Fruit fly (Drosophila melanogaster) whole organism, embryonic: Measurements from ENCODE around the gene Actn.

Experiments used
- Adf1 ChIP-seq: fragments of 200-800 bp; sonication (Bioruptor generic); IDR thresholded peaks from 2 replicates; pipeline ENCODE4 v1.3.6; 2022; ENCODE audit warnings: missing biosample characterization, missing genetic modification characterization
- CG10321 ChIP-seq: fragments of 200-800 bp; sonication (Bioruptor generic); IDR thresholded peaks from 2 replicates; pipeline ENCODE4 v1.3.6; 2022; ENCODE audit warnings: missing biosample characterization, missing genetic modification characterization
- CG10462 ChIP-seq: fragments of 200-800 bp; sonication (Bioruptor generic); optimal IDR thresholded peaks from 2 replicates; lab custom pipeline; 2016; ENCODE audit warnings: missing biosample characterization, missing genetic modification characterization
- CG10543 ChIP-seq: fragments of 200-800 bp; sonication (Bioruptor generic); optimal IDR thresholded peaks from 3 replicates; lab custom pipeline; 2017; ENCODE audit warnings: missing biosample characterization, mild to moderate bottlenecking, missing genetic modification characterization, moderate library complexity
- CG12391 ChIP-seq: fragments of 200-800 bp; sonication (Bioruptor generic); optimal IDR thresholded peaks from 3 replicates; lab custom pipeline; 2018; ENCODE audit warnings: missing biosample characterization, mild to moderate bottlenecking, missing genetic modification characterization, moderate library complexity
- CG12769 ChIP-seq: fragments of 200-800 bp; sonication (Bioruptor generic); optimal IDR thresholded peaks from 2 replicates; lab custom pipeline; 2019; ENCODE audit warnings: missing biosample characterization, mild to moderate bottlenecking, missing genetic modification characterization, moderate library complexity
- CG15269 ChIP-seq: fragments of 200-800 bp; sonication (Bioruptor generic); optimal IDR thresholded peaks from 2 replicates; lab custom pipeline; 2018; ENCODE audit warnings: missing biosample characterization, mild to moderate bottlenecking, missing genetic modification characterization, moderate library complexity
- CG1602 ChIP-seq: fragments of 200-800 bp; sonication (Bioruptor generic); optimal IDR thresholded peaks from 3 replicates; lab custom pipeline; 2016; ENCODE audit warnings: missing biosample characterization, missing genetic modification characterization
- CG1647 ChIP-seq: fragments of 200-800 bp; sonication (Bioruptor generic); optimal IDR thresholded peaks from 3 replicates; lab custom pipeline; 2016; ENCODE audit warnings: missing biosample characterization, missing genetic modification characterization
- CG17385 ChIP-seq: fragments of 200-800 bp; sonication (Bioruptor generic); optimal IDR thresholded peaks from 3 replicates; lab custom pipeline; 2018; ENCODE audit warnings: missing biosample characterization, mild to moderate bottlenecking, missing genetic modification characterization
- CG18764 ChIP-seq: fragments of 200-800 bp; sonication (Bioruptor generic); optimal IDR thresholded peaks from 3 replicates; lab custom pipeline; 2016; ENCODE audit warnings: missing biosample characterization, missing genetic modification characterization
- CG2875 ChIP-seq: fragments of 200-800 bp; sonication (Bioruptor generic); optimal IDR thresholded peaks from 2 replicates; lab custom pipeline; 2017; ENCODE audit warnings: missing biosample characterization, mild to moderate bottlenecking, missing genetic modification characterization, missing genetic modification reagents
- CG5180 ChIP-seq: fragments of 200-800 bp; sonication (Bioruptor generic); optimal IDR thresholded peaks from 3 replicates; lab custom pipeline; 2017; ENCODE audit warnings: missing biosample characterization, missing genetic modification characterization, mild to moderate bottlenecking, moderate library complexity, missing genetic modification reagents
- CG6175 ChIP-seq: fragments of 200-800 bp; sonication (Bioruptor generic); IDR thresholded peaks from 3 replicates; pipeline ENCODE4 v1.3.6; 2022; ENCODE audit warnings: missing biosample characterization, missing genetic modification characterization
- CG6689 ChIP-seq: fragments of 200-800 bp; sonication (Bioruptor generic); IDR thresholded peaks from 2 replicates; pipeline ENCODE4 v1.3.6; 2022; ENCODE audit warnings: missing biosample characterization, missing genetic modification characterization
- CG7839 ChIP-seq: fragments of 200-800 bp; sonication (Bioruptor generic); optimal IDR thresholded peaks from 3 replicates; lab custom pipeline; 2018; ENCODE audit warnings: missing biosample characterization, mild to moderate bottlenecking, missing genetic modification characterization, moderate library complexity
- CG7987 ChIP-seq: fragments of 200-800 bp; sonication (Bioruptor generic); optimal IDR thresholded peaks from 2 replicates; lab custom pipeline; 2018; ENCODE audit warnings: missing biosample characterization, mild to moderate bottlenecking, missing genetic modification characterization, moderate library complexity
- CG8290 ChIP-seq, 3 experiments: fragments of 200-800 bp; sonication (Bioruptor generic); optimal IDR thresholded peaks; 2 replicates each; lab custom pipeline; 2016 to 2019; ENCODE audit warnings: missing biosample characterization in 3 of 3, missing genetic modification characterization in 3 of 3, mild to moderate bottlenecking in 2 of 3, moderate library complexity in 1 of 3
- CG9609 ChIP-seq: fragments of 200-800 bp; sonication (Bioruptor generic); optimal IDR thresholded peaks from 3 replicates; lab custom pipeline; 2016; ENCODE audit warnings: missing biosample characterization, missing genetic modification characterization
- CG9817 ChIP-seq: fragments of 200-800 bp; sonication (Bioruptor generic); optimal IDR thresholded peaks from 2 replicates; lab custom pipeline; 2018; ENCODE audit warnings: missing biosample characterization, mild to moderate bottlenecking, missing genetic modification characterization, moderate library complexity
- Deaf1 ChIP-seq: fragments of 200-800 bp; optimal IDR thresholded peaks from 3 replicates; lab custom pipeline; 2019; ENCODE audit warnings: missing biosample characterization, mild to moderate bottlenecking, missing genetic modification characterization, moderate library complexity
- Dfd ChIP-seq, 2 experiments: fragments of >200 bp; optimal IDR thresholded peaks; 2 replicates each; lab custom pipeline; 2017; ENCODE audit warnings: missing biosample characterization in 2 of 2, missing genetic modification characterization in 2 of 2
- Jarid2 ChIP-seq: fragments of 200-800 bp; sonication (Bioruptor generic); optimal IDR thresholded peaks from 3 replicates; lab custom pipeline; 2017; ENCODE audit warnings: mild to moderate bottlenecking, missing biosample characterization, missing genetic modification reagents, missing genetic modification characterization
- Nf-YA ChIP-seq: fragments of 200-800 bp; sonication (Bioruptor generic); IDR thresholded peaks from 2 replicates; pipeline ENCODE4 v1.3.6; 2022; ENCODE audit warnings: missing biosample characterization, missing genetic modification characterization
- Oli ChIP-seq: fragments of 200-800 bp; sonication (Bioruptor generic); optimal IDR thresholded peaks from 2 replicates; lab custom pipeline; 2018; ENCODE audit warnings: missing biosample characterization, mild to moderate bottlenecking, missing genetic modification characterization, moderate library complexity
- Opbp ChIP-seq: fragments of 200-800 bp; sonication (Bioruptor generic); IDR thresholded peaks from 3 replicates; pipeline ENCODE4 v1.3.6; 2022; ENCODE audit warnings: missing biosample characterization, missing genetic modification characterization; ENCODE audit not compliant: partially characterized antibody
- Pdp1 ChIP-seq, 2 experiments: fragments of 200-800 bp; sonication (Bioruptor generic); optimal IDR thresholded peaks; 3 replicates each; lab custom pipeline; 2016; ENCODE audit warnings: missing biosample characterization in 2 of 2, missing genetic modification characterization in 2 of 2, mild to moderate bottlenecking in 1 of 2, moderate library complexity in 1 of 2
- Rfx ChIP-seq: fragments of 200-800 bp; sonication (Bioruptor generic); IDR thresholded peaks from 2 replicates; pipeline ENCODE4 v1.3.6; 2022; ENCODE audit warnings: missing biosample characterization, missing genetic modification characterization
- Spps ChIP-seq: fragments of 200-800 bp; sonication (Bioruptor generic); optimal IDR thresholded peaks from 2 replicates; lab custom pipeline; 2018; ENCODE audit warnings: missing biosample characterization, mild to moderate bottlenecking, missing genetic modification characterization
- ato ChIP-seq: fragments of 200-800 bp; sonication (Bioruptor generic); IDR thresholded peaks from 2 replicates; pipeline ENCODE4 v1.3.6; 2022; ENCODE audit warnings: missing biosample characterization, missing genetic modification characterization; ENCODE audit not compliant: partially characterized antibody
- bowl ChIP-seq: fragments of 200-800 bp; sonication (Bioruptor generic); IDR thresholded peaks from 2 replicates; pipeline ENCODE4 v1.3.6; 2022; ENCODE audit warnings: missing biosample characterization, missing genetic modification characterization
- cg ChIP-seq: fragments of 200-800 bp; sonication (Bioruptor generic); optimal IDR thresholded peaks from 3 replicates; lab custom pipeline; 2019; ENCODE audit warnings: missing biosample characterization, mild to moderate bottlenecking, missing genetic modification characterization, moderate library complexity
- chif ChIP-seq, 2 experiments: fragments of 200-800 bp; sonication (Bioruptor generic); optimal IDR thresholded peaks; 3 replicates each; lab custom pipeline; 2016; ENCODE audit warnings: missing biosample characterization in 2 of 2, missing genetic modification characterization in 2 of 2
- chinmo ChIP-seq: fragments of 200-800 bp; sonication (Bioruptor generic); IDR thresholded peaks from 4 replicates; pipeline ENCODE4 v1.3.6; 2022; ENCODE audit warnings: missing biosample characterization, missing genetic modification characterization; ENCODE audit not compliant: partially characterized antibody
- chm ChIP-seq: fragments of 200-800 bp; sonication (Bioruptor generic); IDR thresholded peaks from 2 replicates; pipeline ENCODE4 v1.3.6; 2022; ENCODE audit warnings: missing biosample characterization, missing genetic modification characterization
- crc ChIP-seq: fragments of 200-800 bp; sonication (Bioruptor generic); optimal IDR thresholded peaks from 2 replicates; lab custom pipeline; 2016; ENCODE audit warnings: missing biosample characterization, missing genetic modification characterization
- crol ChIP-seq: fragments of 200-800 bp; sonication (Bioruptor generic); IDR thresholded peaks from 2 replicates; pipeline ENCODE4 v1.3.6; 2022; ENCODE audit warnings: missing biosample characterization, missing genetic modification characterization
- cwo ChIP-seq: fragments of 200-800 bp; sonication (Bioruptor generic); optimal IDR thresholded peaks from 3 replicates; lab custom pipeline; 2017; ENCODE audit warnings: missing biosample characterization, missing genetic modification characterization, mild to moderate bottlenecking, moderate library complexity, missing genetic modification reagents
- kni ChIP-seq: fragments of 200-800 bp; sonication (Bioruptor generic); optimal IDR thresholded peaks from 3 replicates; lab custom pipeline; 2017; ENCODE audit warnings: mild to moderate bottlenecking, missing biosample characterization, missing genetic modification reagents, missing genetic modification characterization
- mld ChIP-seq: fragments of 200-800 bp; sonication (Bioruptor generic); IDR thresholded peaks from 3 replicates; pipeline ENCODE4 v1.3.6; 2022; ENCODE audit warnings: missing biosample characterization, missing genetic modification characterization; ENCODE audit not compliant: partially characterized antibody
- odd ChIP-seq: fragments of 200-800 bp; sonication (Bioruptor generic); optimal IDR thresholded peaks from 2 replicates; lab custom pipeline; 2017; ENCODE audit warnings: missing biosample characterization, mild to moderate bottlenecking, missing genetic modification characterization
- phol ChIP-seq: fragments of 200-800 bp; sonication (Bioruptor generic); optimal IDR thresholded peaks from 3 replicates; lab custom pipeline; 2018; ENCODE audit warnings: missing biosample characterization, mild to moderate bottlenecking, missing genetic modification characterization, moderate library complexity
- psq ChIP-seq: fragments of 200-800 bp; sonication (Bioruptor generic); optimal IDR thresholded peaks from 2 replicates; lab custom pipeline; 2017; ENCODE audit warnings: missing biosample characterization, missing genetic modification characterization
- sd ChIP-seq: fragments of 200-800 bp; sonication (Bioruptor generic); optimal IDR thresholded peaks from 3 replicates; lab custom pipeline; 2018; ENCODE audit warnings: missing biosample characterization, mild to moderate bottlenecking, missing genetic modification characterization, moderate library complexity
- sens-2 ChIP-seq: fragments of 200-800 bp; sonication (Bioruptor generic); IDR thresholded peaks from 2 replicates; pipeline ENCODE4 v1.3.6; 2022; ENCODE audit warnings: missing biosample characterization, missing genetic modification characterization
- shn ChIP-seq: fragments of 200-800 bp; sonication (Bioruptor generic); optimal IDR thresholded peaks from 3 replicates; lab custom pipeline; 2016; ENCODE audit warnings: missing biosample characterization, missing genetic modification characterization
- so ChIP-seq: fragments of 200-800 bp; sonication (Bioruptor generic); IDR thresholded peaks from 3 replicates; pipeline ENCODE4 v1.3.6; 2022; ENCODE audit warnings: missing biosample characterization, missing genetic modification characterization
- tx ChIP-seq: fragments of 200-800 bp; sonication (Bioruptor generic); optimal IDR thresholded peaks from 2 replicates; lab custom pipeline; 2016; ENCODE audit warnings: missing biosample characterization, missing genetic modification characterization

Gene Actn

dm6 chrX:2036383-2036782 lies 5.7 kb downstream of the Actn start (continued):
- TF ChIP-seq sens-2 (GFP tag; lab: Robert Waterston, UW): 0 out of 2 replicates have a peak, but pooled peaks have one; percentile 18
- TF ChIP-seq sd (tag; lab: Kevin White, UChicago): peak; percentile 37
- no peak for TF ChIP-seq CG15269 (tag; lab: Kevin White, UChicago)
- peak; percentile 74 for TF ChIP-seq CG5180 (GFP tag; lab: Kevin White, UChicago)
- peak; percentile 32 for TF ChIP-seq cg (GFP tag; lab: Kevin White, UChicago)
- no peak for TF ChIP-seq CG8290 (GFP tag; optimal IDR thresholded peaks at IDR 0.05; lab: Kevin White, UChicago)
- TF ChIP-seq CG8290 (tag; optimal IDR thresholded peaks at IDR 0.05; lab: Kevin White, UChicago): peak in 1 of 2 experiments; percentile 56
- TF ChIP-seq chm (GFP tag; lab: Robert Waterston, UW): peak; percentile 43; the same call in 1 of the 2 replicates
- TF ChIP-seq CG6175 (GFP tag; lab: Robert Waterston, UW): peak; percentile 52; the same call in 1 of the 3 replicates
- TF ChIP-seq Adf1 (GFP tag; lab: Robert Waterston, UW): peak; percentile 95
- TF ChIP-seq crol (GFP tag; lab: Robert Waterston, UW): peak; percentile 94
- TF ChIP-seq CG7987 (GFP tag; lab: Kevin White, UChicago): no peak
- TF ChIP-seq Rfx (GFP tag; lab: Robert Waterston, UW): peak; percentile 19
- TF ChIP-seq CG17385 (GFP tag; lab: Kevin White, UChicago): peak; percentile 32
- TF ChIP-seq kni (GFP tag; lab: Kevin White, UChicago): peak; percentile 69
- peak; percentile 76 for TF ChIP-seq Jarid2 (GFP tag; lab: Kevin White, UChicago)
- peak; percentile 13 for TF ChIP-seq CG2875 (GFP tag; lab: Kevin White, UChicago)
- no peak for TF ChIP-seq CG1602 (GFP tag; lab: Kevin White, UChicago)
- TF ChIP-seq CG12769 (tag; lab: Kevin White, UChicago): peak; percentile 92
- TF ChIP-seq Nf-YA (GFP tag; lab: Robert Waterston, UW): no peak
- peak; percentile 98 for TF ChIP-seq Deaf1
- TF ChIP-seq odd: peak; percentile 11
- no peak for TF ChIP-seq CG7839
- TF ChIP-seq chinmo (GFP tag; lab: Robert Waterston, UW): peak; percentile 82
- no peak for TF ChIP-seq Oli (tag; lab: Kevin White, UChicago)
- 0 out of 2 replicates have a peak, but pooled peaks have one; percentile 24 for TF ChIP-seq bowl (GFP tag; lab: Robert Waterston, UW)
- TF ChIP-seq CG10543 (GFP tag; lab: Kevin White, UChicago): peak; percentile 89
- peak; percentile 14 for TF ChIP-seq cwo (GFP tag; lab: Kevin White, UChicago)
- TF ChIP-seq phol (tag; lab: Kevin White, UChicago): no peak

- TF ChIP-seq psq: no peak
- no peak for TF ChIP-seq CG9609 (GFP tag; lab: Kevin White, UChicago)
- TF ChIP-seq CG18764 (GFP tag; lab: Kevin White, UChicago): no peak
- no peak for TF ChIP-seq Spps
- no peak for TF ChIP-seq CG1647 (GFP tag; lab: Kevin White, UChicago)
- TF ChIP-seq CG6689 (GFP tag; lab: Robert Waterston, UW): no peak
- TF ChIP-seq CG12391 (tag; lab: Kevin White, UChicago): no peak
- no peak for TF ChIP-seq Opbp (GFP tag; lab: Robert Waterston, UW)
- no peak for TF ChIP-seq CG7839
- TF ChIP-seq Dfd (GFP tag; optimal IDR thresholded peaks at IDR 0.05; lab: Kevin White, UChicago): no peak
- TF ChIP-seq chif (GFP tag; optimal IDR thresholded peaks at IDR 0.05; lab: Kevin White, UChicago): no peak
- TF ChIP-seq Pdp1 (GFP tag; optimal IDR thresholded peaks at IDR 0.05; lab: Kevin White, UChicago): peak in 1 of 2 experiments; percentile 59
- peak; percentile 82 for TF ChIP-seq CG10321 (GFP tag; lab: Robert Waterston, UW)
- TF ChIP-seq so (GFP tag; lab: Robert Waterston, UW): peak; percentile 92
- no peak for TF ChIP-seq CG9817
- no peak for TF ChIP-seq CG2875 (GFP tag; lab: Kevin White, UChicago)
- TF ChIP-seq CG10462 (GFP tag; lab: Kevin White, UChicago): no peak
- no peak for TF ChIP-seq crc (GFP tag; lab: Kevin White, UChicago)
- no peak for TF ChIP-seq tx (GFP tag; lab: Kevin White, UChicago)
- no peak for TF ChIP-seq mld (GFP tag; lab: Robert Waterston, UW)
- no peak for TF ChIP-seq shn (GFP tag; lab: Kevin White, UChicago)
- TF ChIP-seq ato (GFP tag; lab: Robert Waterston, UW): no peak
Measured at dm6 chrX:2032821-2033436, 9.2 kb downstream of the Actn start.
